Worm (Caenorhabditis elegans) whole organism, L3 larva: ENCODE data around the gene rpia-1.

Experiments used
- ZK546.5 ChIP-seq: sonication (generic microtip); optimal IDR thresholded peaks from 2 replicates; lab custom pipeline; 2017; ENCODE audit warnings: missing biosample characterization, missing genetic modification characterization
- elt-1 ChIP-seq: fragments of 150-350 bp; optimal IDR thresholded peaks from 2 replicates; lab custom pipeline; 2014; ENCODE audit warnings: missing biosample characterization, missing genetic modification characterization
- fkh-10 ChIP-seq: sonication (generic microtip); optimal IDR thresholded peaks from 2 replicates; lab custom pipeline; 2017; ENCODE audit warnings: missing biosample characterization, missing genetic modification reagents, missing genetic modification characterization
- tbx-2 ChIP-seq: sonication (generic microtip); optimal IDR thresholded peaks from 2 replicates; lab custom pipeline; 2016; ENCODE audit warnings: mild to moderate bottlenecking, missing genetic modification characterization, missing compliant biosample characterization

ce11 chrIII:7084908-7085307 is 38.0 kb upstream of the rpia-1 start, which contains the start of gene tofu-7:
- TF ChIP-seq tbx-2 (no peak), fkh-10 (GFP tag; lab: Kevin White, UChicago) (no peak), elt-1 (no peak), ZK546.5 (tag; lab: Kevin White, UChicago) (no peak)
